Worm (Caenorhabditis elegans): ENCODE results near the gene F54B11.5.

DNA sequence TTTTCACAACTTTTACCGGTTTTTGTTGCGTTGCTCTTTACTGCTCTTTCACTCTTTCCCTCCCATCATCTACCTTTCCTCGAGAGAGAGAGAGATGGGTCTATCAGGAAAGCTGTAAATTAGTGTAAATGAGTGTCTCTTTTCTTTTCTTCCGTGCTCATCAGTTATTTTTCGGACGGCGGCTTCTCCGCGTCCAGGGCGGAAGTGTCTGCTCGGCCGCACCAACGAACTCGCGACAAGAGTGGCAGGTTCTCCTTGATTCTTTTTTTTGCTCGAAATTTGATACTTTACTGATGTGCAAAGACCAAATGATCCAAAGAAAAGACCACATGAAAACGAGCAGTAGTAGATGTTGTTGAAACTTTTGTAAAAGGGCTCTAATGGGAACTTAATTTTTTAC is 37.2 kb downstream of the F54B11.5 start:
- TF ChIP-seq F26F4.8 (GFP tag; conservative IDR thresholded peaks at IDR 0.05), result no peak
- TF ChIP-seq zag-1 (tag; optimal IDR thresholded peaks at IDR 0.05), result no peak
- TF ChIP-seq mdl-1 (tag; optimal IDR thresholded peaks at IDR 0.05), result no peak
- no peak for TF ChIP-seq F44E2.7 (GFP tag; IDR thresholded peaks at IDR 0.05)
- no peak for TF ChIP-seq mxl-3 (GFP tag; optimal IDR thresholded peaks at IDR 0.05)
- TF ChIP-seq ztf-11 (tag; optimal IDR thresholded peaks at IDR 0.05), result no peak
- no peak for TF ChIP-seq daf-12 (tag; optimal IDR thresholded peaks at IDR 0.05)
- TF ChIP-seq mes-2 (tag; optimal IDR thresholded peaks at IDR 0.05; ENCODE audit: poor library complexity, severe bottlenecking), result no peak
